Worm (Caenorhabditis elegans) whole organism, early embryonic: ENCODE measurements around the gene Y113G7A.14.

Source experiments
- B0310.2 ChIP-seq: sonication (generic microtip); optimal IDR thresholded peaks from 2 replicates; lab custom pipeline; 2016; ENCODE audit warnings: mild to moderate bottlenecking, missing genetic modification characterization, missing compliant biosample characterization
- aly-1 ChIP-seq: sonication (generic microtip); optimal IDR thresholded peaks from 2 replicates; lab custom pipeline; 2016; ENCODE audit warnings: missing genetic modification characterization, missing compliant biosample characterization
- ama-1 ChIP-seq: fragments of 150-350 bp; optimal IDR thresholded peaks from 2 replicates; lab custom pipeline; 2014
- ets-7 ChIP-seq: sonication (generic microtip); optimal IDR thresholded peaks from 2 replicates; lab custom pipeline; 2016; ENCODE audit warnings: missing genotype, missing genetic modification characterization, missing compliant biosample characterization
- hmbx-1 ChIP-seq: sonication (generic microtip); optimal IDR thresholded peaks from 2 replicates; lab custom pipeline; 2016; ENCODE audit warnings: mild to moderate bottlenecking, missing genetic modification characterization, missing compliant biosample characterization
- hmg-4 ChIP-seq: fragments of 200-800 bp; sonication (Bioruptor generic); optimal IDR thresholded peaks from 2 replicates; lab custom pipeline; 2018; ENCODE audit warnings: mild to moderate bottlenecking, missing genetic modification characterization, missing compliant biosample characterization
- hnd-1 ChIP-seq: sonication (generic microtip); optimal IDR thresholded peaks from 2 replicates; lab custom pipeline; 2016; ENCODE audit warnings: missing genetic modification characterization, missing compliant biosample characterization
- scrt-1 ChIP-seq: fragments of 200-800 bp; sonication (Bioruptor generic); IDR thresholded peaks from 2 replicates; pipeline ENCODE4 v1.3.6; 2022; ENCODE audit warnings: missing genetic modification characterization, missing compliant biosample characterization
- tbx-37 ChIP-seq: fragments of 200-800 bp; sonication (Bioruptor generic); conservative IDR thresholded peaks from 2 replicates; pipeline ENCODE4 v1.3.6; 2022; ENCODE audit warnings: missing genetic modification reagents, missing genetic modification characterization, missing compliant biosample characterization

DNA sequence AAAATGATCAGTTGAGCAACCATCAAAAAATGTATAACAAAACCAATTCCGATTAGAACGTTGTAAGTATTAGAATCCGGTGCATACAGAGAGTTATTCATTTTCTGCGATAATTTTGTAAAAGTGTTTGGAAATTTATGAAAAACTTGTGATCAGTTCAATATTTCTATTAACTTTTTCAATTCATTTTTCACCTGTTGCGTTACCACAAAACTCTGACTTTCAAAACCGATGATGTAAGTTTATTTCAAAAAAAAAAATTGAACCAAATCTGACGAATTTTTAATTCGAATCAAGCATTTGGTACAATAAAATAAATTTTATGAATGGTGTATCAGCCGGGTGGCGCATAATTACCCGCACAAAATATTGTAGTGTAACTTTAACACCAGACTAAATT lies 48.3 kb upstream of the Y113G7A.14 start, which contains the start of gene srz-16:
- TF ChIP-seq scrt-1 (GFP tag; lab: Robert Waterston, UW): no peak
- no peak for TF ChIP-seq tbx-37 (GFP tag; lab: Robert Waterston, UW)
- TF ChIP-seq hmbx-1 (tag; lab: Kevin White, UChicago): no peak
- no peak for TF ChIP-seq ets-7 (tag; lab: Kevin White, UChicago)
- no peak for TF ChIP-seq ama-1 (lab: Kevin White, UChicago)
- TF ChIP-seq aly-1 (tag; lab: Kevin White, UChicago): no peak
- TF ChIP-seq B0310.2 (tag; lab: Kevin White, UChicago): no peak
- no peak for TF ChIP-seq hnd-1
- TF ChIP-seq hmg-4 (GFP tag; lab: Kevin White, UChicago): no peak
